Worm (Caenorhabditis elegans): Measurements from ENCODE around the gene mxl-3.

mxl-3 gene

ce11 chrX:13306869-13307446, 43.6 kb downstream of the mxl-3 start (continued):
- TF ChIP-seq lir-1 (GFP tag; conservative IDR thresholded peaks at IDR 0.05) (no peak), F39B2.1 (GFP tag; IDR thresholded peaks at IDR 0.05) (no peak), attf-5 (GFP tag; optimal IDR thresholded peaks at IDR 0.05) (peak; percentile 81), cebp-2 (GFP tag; IDR thresholded peaks at IDR 0.05) (peak; percentile 90), lag-1 (GFP tag; IDR thresholded peaks at IDR 0.05) (no peak), snpc-4 (GFP tag; optimal IDR thresholded peaks at IDR 0.05) (peak; percentile 86), snpc-4 (tag; optimal IDR thresholded peaks at IDR 0.05) (peak in 3 of 4 experiments; percentile 60 to 84 (median 80)), snpc-3.4 (tag; optimal IDR thresholded peaks at IDR 0.05) (peak; percentile 93), ets-4 (GFP tag; optimal IDR thresholded peaks at IDR 0.05) (peak; percentile 63), hmg-1.2 (GFP tag; IDR thresholded peaks at IDR 0.05) (peak; percentile 87), Y53G8AR.9 (GFP tag; conservative IDR thresholded peaks at IDR 0.05) (no peak; the same call in 1 of the 2 replicates), gei-17 (GFP tag; optimal IDR thresholded peaks at IDR 0.05) (peak; percentile 70), ztf-22 (GFP tag; optimal IDR thresholded peaks at IDR 0.05) (peak; percentile 68), F55B11.4 (tag; optimal IDR thresholded peaks at IDR 0.05; ENCODE audit: borderline replicate concordance, insufficient read depth) (peak; percentile 10), ceh-100 (GFP tag; IDR thresholded peaks at IDR 0.05) (peak; percentile 56), aptf-3 (GFP tag; IDR thresholded peaks at IDR 0.05) (no peak), F10E7.11 (tag; optimal IDR thresholded peaks at IDR 0.05) (peak; percentile 91), F37B4.10 (GFP tag; IDR thresholded peaks at IDR 0.05) (0 out of 2 replicates have a peak, but pooled peaks have one; percentile 92), somi-1 (GFP tag; optimal IDR thresholded peaks at IDR 0.05) (peak; percentile 83), lin-35 (GFP tag; optimal IDR thresholded peaks at IDR 0.05) (peak in 2 of 3 experiments; percentile 1 to 83), nhr-80 (tag; optimal IDR thresholded peaks at IDR 0.05) (peak; percentile 43), F23B12.7 (tag; optimal IDR thresholded peaks at IDR 0.05; ENCODE audit: insufficient read depth) (peak; percentile 91), B0336.3 (GFP tag; IDR thresholded peaks at IDR 0.05) (no peak; the same call in 1 of the 2 replicates), Y56A3A.18 (GFP tag; IDR thresholded peaks at IDR 0.05) (peak; percentile 95), egl-18 (GFP tag; IDR thresholded peaks at IDR 0.05) (peak; percentile 79; the same call in 1 of the 2 replicates), F33H1.4 (GFP tag; IDR thresholded peaks at IDR 0.05) (no peak), athp-1 (tag; optimal IDR thresholded peaks at IDR 0.05) (peak; percentile 86), repo-1 (tag; optimal IDR thresholded peaks at IDR 0.05) (no peak), ztf-3 (GFP tag; optimal IDR thresholded peaks at IDR 0.05) (peak; percentile 61), nhr-90 (tag; optimal IDR thresholded peaks at IDR 0.05) (peak; percentile 92), C06A6.2 (GFP tag; conservative IDR thresholded peaks at IDR 0.05) (peak; percentile 71), rec-8 (tag; optimal IDR thresholded peaks at IDR 0.05) (peak; percentile 91 to 94), nhr-120 (GFP tag; IDR thresholded peaks at IDR 0.05) (0 out of 2 replicates have a peak, but pooled peaks have one; percentile 47), lsy-27 (tag; optimal IDR thresholded peaks at IDR 0.05; ENCODE audit: borderline replicate concordance, insufficient read depth) (peak; percentile 76), mes-4 (tag; optimal IDR thresholded peaks at IDR 0.05) (peak; percentile 85), unc-62 (GFP tag; optimal IDR thresholded peaks at IDR 0.05) (no peak), attf-6 (GFP tag; IDR thresholded peaks at IDR 0.05) (peak; percentile 65), F22D6.2 (tag; optimal IDR thresholded peaks at IDR 0.05) (peak; percentile 73), him-1 (tag; optimal IDR thresholded peaks at IDR 0.05) (peak; percentile 89), madf-8 (GFP tag; conservative IDR thresholded peaks at IDR 0.05) (0 out of 2 replicates have a peak, but pooled peaks have one; percentile 17), dpff-1 (tag; optimal IDR thresholded peaks at IDR 0.05) (peak; percentile 32), lin-54 (GFP tag; optimal IDR thresholded peaks at IDR 0.05) (no peak), ztf-25 (GFP tag; IDR thresholded peaks at IDR 0.05) (peak; percentile 98), nfya-2 (GFP tag; IDR thresholded peaks at IDR 0.05) (no peak), lin-40 (tag; optimal IDR thresholded peaks at IDR 0.05) (no peak), let-607 (tag; optimal IDR thresholded peaks at IDR 0.05) (peak; percentile 56 to 71), ceh-79 (tag; optimal IDR thresholded peaks at IDR 0.05) (peak; percentile 95)

All from whole organism, young adult.